ENCODE assay signal across 3 worm cellular contexts in genomic region chrX:5775804-5776252, ce11.
TF ChIP-seq lines count a peak whose summit lies in the region.

No protein-coding gene starts in this region.

TF ChIP-seq in whole organism, L2 larva, 48 proteins besides CTCF, POLR2A, EP300 and RAD21 (continued from another document):
- TF ChIP-seq nhr-25 (tag; optimal IDR thresholded peaks at IDR 0.05; lab: Kevin White, UChicago) (peak; percentile 18), ceh-16 (tag; optimal IDR thresholded peaks at IDR 0.05; lab: Kevin White, UChicago) (no peak), lin-39 (tag; optimal IDR thresholded peaks at IDR 0.05; lab: Kevin White, UChicago) (no peak), mdl-1 (tag; optimal IDR thresholded peaks at IDR 0.05; lab: Kevin White, UChicago) (peak in 1 of 2 experiments; percentile 24), Y55F3AM.14 (GFP tag; optimal IDR thresholded peaks at IDR 0.05; lab: Kevin White, UChicago) (no peak), nhr-237 (tag; optimal IDR thresholded peaks at IDR 0.05; lab: Kevin White, UChicago) (no peak), unc-62 (GFP tag; optimal IDR thresholded peaks at IDR 0.05; lab: Kevin White, UChicago) (no peak), nhr-23 (tag; optimal IDR thresholded peaks at IDR 0.05; lab: Kevin White, UChicago) (no peak), lin-11 (tag; optimal IDR thresholded peaks at IDR 0.05; lab: Kevin White, UChicago) (peak; percentile 25), nhr-10 (tag; optimal IDR thresholded peaks at IDR 0.05; lab: Kevin White, UChicago) (no peak), peb-1 (tag; optimal IDR thresholded peaks at IDR 0.05; lab: Kevin White, UChicago) (no peak), mab-5 (tag; optimal IDR thresholded peaks at IDR 0.05; lab: Kevin White, UChicago) (peak; percentile 28), snpc-4 (tag; optimal IDR thresholded peaks at IDR 0.05; lab: Kevin White, UChicago) (no peak), nhr-12 (tag; optimal IDR thresholded peaks at IDR 0.05; lab: Kevin White, UChicago) (no peak), zag-1 (tag; optimal IDR thresholded peaks at IDR 0.05; lab: Kevin White, UChicago) (peak; percentile 2), ztf-11 (tag; optimal IDR thresholded peaks at IDR 0.05; lab: Kevin White, UChicago) (no peak), ZK546.5 (tag; optimal IDR thresholded peaks at IDR 0.05; lab: Kevin White, UChicago) (no peak), sma-3 (GFP tag; optimal IDR thresholded peaks at IDR 0.05; lab: Kevin White, UChicago) (peak; percentile 35), skn-1 (tag; optimal IDR thresholded peaks at IDR 0.05; lab: Kevin White, UChicago) (no peak), lin-13 (GFP tag; optimal IDR thresholded peaks at IDR 0.05; lab: Kevin White, UChicago) (peak; percentile 61), ceh-82 (tag; optimal IDR thresholded peaks at IDR 0.05; lab: Kevin White, UChicago) (no peak)

TF ChIP-seq in whole organism, L4 larva, 104 proteins besides CTCF, POLR2A, EP300 and RAD21 (continued from another document):
- TF ChIP-seq snpc-4 (tag; optimal IDR thresholded peaks at IDR 0.05; lab: Kevin White, UChicago) (no peak), ceh-32 (tag; optimal IDR thresholded peaks at IDR 0.05; lab: Kevin White, UChicago; ENCODE audit: poor library complexity) (no peak), ceh-20 (GFP tag; IDR thresholded peaks at IDR 0.05; lab: Robert Waterston, UW) (peak; percentile 51; the same call in 1 of the 2 replicates), nhr-41 (GFP tag; IDR thresholded peaks at IDR 0.05; lab: Robert Waterston, UW) (no peak), nhr-102 (tag; optimal IDR thresholded peaks at IDR 0.05; lab: Kevin White, UChicago) (no peak), dmd-8 (GFP tag; IDR thresholded peaks at IDR 0.05; lab: Robert Waterston, UW) (no peak), tag-97 (GFP tag; IDR thresholded peaks at IDR 0.05; lab: Robert Waterston, UW) (no peak), nhr-6 (tag; optimal IDR thresholded peaks at IDR 0.05; lab: Kevin White, UChicago) (peak; percentile 69), pqm-1 (tag; optimal IDR thresholded peaks at IDR 0.05; lab: Kevin White, UChicago) (peak; percentile 21), lim-7 (GFP tag; IDR thresholded peaks at IDR 0.05; lab: Robert Waterston, UW) (no peak), sdz-12 (GFP tag; optimal IDR thresholded peaks at IDR 0.05; lab: Kevin White, UChicago) (no peak), saeg-2 (GFP tag; IDR thresholded peaks at IDR 0.05; lab: Robert Waterston, UW) (no peak), madf-5 (GFP tag; IDR thresholded peaks at IDR 0.05; lab: Robert Waterston, UW) (no peak), nhr-77 (tag; optimal IDR thresholded peaks at IDR 0.05; lab: Kevin White, UChicago) (peak; percentile 76), nhr-28 (tag; optimal IDR thresholded peaks at IDR 0.05; lab: Kevin White, UChicago) (peak; percentile 63), rbr-2 (tag; optimal IDR thresholded peaks at IDR 0.05; lab: Kevin White, UChicago) (peak; percentile 71), dpl-1 (GFP tag; optimal IDR thresholded peaks at IDR 0.05; lab: Kevin White, UChicago) (peak; percentile 71), mep-1 (tag; optimal IDR thresholded peaks at IDR 0.05; lab: Kevin White, UChicago) (peak; percentile 83), duxl-1 (tag; optimal IDR thresholded peaks at IDR 0.05; lab: Kevin White, UChicago; ENCODE audit: poor library complexity) (no peak), unc-62 (GFP tag; optimal IDR thresholded peaks at IDR 0.05 in 1 of 2; lab: Kevin White, UChicago) (peak in 1 of 2 experiments; percentile 93), unc-62 (tag; optimal IDR thresholded peaks at IDR 0.05; lab: Kevin White, UChicago) (no peak), attf-4 (tag; optimal IDR thresholded peaks at IDR 0.05; lab: Kevin White, UChicago) (no peak), lin-13 (GFP tag; optimal IDR thresholded peaks at IDR 0.05; lab: Kevin White, UChicago) (peak; percentile 51), daf-12 (tag; optimal IDR thresholded peaks at IDR 0.05; lab: Kevin White, UChicago) (no peak), aha-1 (tag; lab: Kevin White, UChicago) (peak; percentile 35), zag-1 (tag; optimal IDR thresholded peaks at IDR 0.05; lab: Kevin White, UChicago) (no peak), lir-3 (tag; optimal IDR thresholded peaks at IDR 0.05; lab: Kevin White, UChicago) (no peak), hif-1 (tag; optimal IDR thresholded peaks at IDR 0.05; lab: Kevin White, UChicago) (peak in 1 of 2 experiments; percentile 29), egl-43 (GFP tag; IDR thresholded peaks at IDR 0.05; lab: Robert Waterston, UW) (no peak), F26F4.8 (GFP tag; conservative IDR thresholded peaks at IDR 0.05; lab: Robert Waterston, UW) (no peak), zfp-2 (tag; optimal IDR thresholded peaks at IDR 0.05; lab: Kevin White, UChicago) (no peak), mdt-29 (GFP tag; IDR thresholded peaks at IDR 0.05; lab: Robert Waterston, UW) (no peak), madf-9 (GFP tag; conservative IDR thresholded peaks at IDR 0.05; lab: Robert Waterston, UW) (no peak), daf-8 (GFP tag; IDR thresholded peaks at IDR 0.05; lab: Robert Waterston, UW) (no peak), arid-1 (GFP tag; conservative IDR thresholded peaks at IDR 0.05; lab: Robert Waterston, UW) (0 out of 2 replicates have a peak, but pooled peaks have one; percentile 16), D1046.2 (GFP tag; IDR thresholded peaks at IDR 0.05; lab: Robert Waterston, UW) (no peak), nhr-237 (tag; optimal IDR thresholded peaks at IDR 0.05; lab: Kevin White, UChicago) (no peak), zip-11 (GFP tag; IDR thresholded peaks at IDR 0.05; lab: Robert Waterston, UW) (no peak), hlh-11 (tag; optimal IDR thresholded peaks at IDR 0.05; lab: Kevin White, UChicago) (peak; percentile 80), php-3 (GFP tag; IDR thresholded peaks at IDR 0.05; lab: Robert Waterston, UW) (peak; percentile 59; the same call in 1 of the 2 replicates), Y5F2A.4 (GFP tag; optimal IDR thresholded peaks at IDR 0.05; lab: Kevin White, UChicago) (no peak), ztf-11 (tag; optimal IDR thresholded peaks at IDR 0.05; lab: Kevin White, UChicago) (no peak), dmd-6 (GFP tag; IDR thresholded peaks at IDR 0.05; lab: Robert Waterston, UW) (peak; percentile 60), vab-7 (GFP tag; IDR thresholded peaks at IDR 0.05; lab: Robert Waterston, UW) (0 out of 2 replicates have a peak, but pooled peaks have one; percentile 36), R02D3.7 (tag; optimal IDR thresholded peaks at IDR 0.05; lab: Kevin White, UChicago) (no peak), egl-27 (tag; optimal IDR thresholded peaks at IDR 0.05; lab: Kevin White, UChicago) (no peak), gei-8 (GFP tag; optimal IDR thresholded peaks at IDR 0.05; lab: Kevin White, UChicago) (no peak), lin-15B (tag; optimal IDR thresholded peaks at IDR 0.05; lab: Kevin White, UChicago) (no peak), daf-16 (GFP tag; optimal IDR thresholded peaks at IDR 0.05; lab: Kevin White, UChicago) (peak in 1 of 2 experiments; percentile 52), daf-16 (tag; optimal IDR thresholded peaks at IDR 0.05; lab: Kevin White, UChicago) (peak; percentile 68), mxl-3 (GFP tag; optimal IDR thresholded peaks at IDR 0.05; lab: Kevin White, UChicago) (peak; percentile 80), nhr-11 (tag; optimal IDR thresholded peaks at IDR 0.05; lab: Kevin White, UChicago) (peak; percentile 62), jun-1 (tag; optimal IDR thresholded peaks at IDR 0.05; lab: Kevin White, UChicago) (no peak), snpc-1.2 (GFP tag; IDR thresholded peaks at IDR 0.05; lab: Robert Waterston, UW) (no peak), hlh-30 (tag; optimal IDR thresholded peaks at IDR 0.05; lab: Kevin White, UChicago; ENCODE audit: insufficient read depth) (peak; percentile 61), skn-1 (tag; optimal IDR thresholded peaks at IDR 0.05; lab: Kevin White, UChicago) (no peak), ztf-7 (tag; optimal IDR thresholded peaks at IDR 0.05; lab: Kevin White, UChicago) (no peak)

TF ChIP-seq in whole organism, late embryonic, 69 proteins besides CTCF, POLR2A, EP300 and RAD21 (continued from another document):
- TF ChIP-seq nfya-1 (tag; optimal IDR thresholded peaks at IDR 0.05; lab: Kevin White, UChicago) = peak; percentile 46
- TF ChIP-seq ref-2 (tag; optimal IDR thresholded peaks at IDR 0.05; lab: Kevin White, UChicago) = peak; percentile 53
- no peak for TF ChIP-seq F13H6.1 (tag; optimal IDR thresholded peaks at IDR 0.05; lab: Kevin White, UChicago)
- TF ChIP-seq ceh-31 (tag; optimal IDR thresholded peaks at IDR 0.05; lab: Kevin White, UChicago) = peak; percentile 51
- no peak for TF ChIP-seq unc-86 (tag; optimal IDR thresholded peaks at IDR 0.05; lab: Kevin White, UChicago)
- TF ChIP-seq mec-3 (tag; optimal IDR thresholded peaks at IDR 0.05; lab: Kevin White, UChicago; ENCODE audit: borderline replicate concordance) = no peak
- TF ChIP-seq lim-6 (tag; optimal IDR thresholded peaks at IDR 0.05; lab: Kevin White, UChicago) = no peak
- TF ChIP-seq ceh-45 (GFP tag; IDR thresholded peaks at IDR 0.05; lab: Robert Waterston, UW) = no peak
- TF ChIP-seq C38D4.7 (GFP tag; optimal IDR thresholded peaks at IDR 0.05; lab: Kevin White, UChicago) = no peak
- TF ChIP-seq pat-9 (tag; optimal IDR thresholded peaks at IDR 0.05; lab: Kevin White, UChicago) = no peak
- no peak for TF ChIP-seq syd-9 (tag; optimal IDR thresholded peaks at IDR 0.05; lab: Kevin White, UChicago)
- no peak for TF ChIP-seq T23F11.4 (GFP tag; optimal IDR thresholded peaks at IDR 0.05; lab: Kevin White, UChicago)
- no peak for TF ChIP-seq ceh-24 (tag; optimal IDR thresholded peaks at IDR 0.05; lab: Kevin White, UChicago)
- TF ChIP-seq pros-1 (tag; optimal IDR thresholded peaks at IDR 0.05; lab: Kevin White, UChicago) = no peak
- no peak for TF ChIP-seq zip-5 (tag; optimal IDR thresholded peaks at IDR 0.05; lab: Kevin White, UChicago)
- no peak for TF ChIP-seq unc-55 (GFP tag; optimal IDR thresholded peaks at IDR 0.05; lab: Kevin White, UChicago)
- peak; percentile 2 for TF ChIP-seq ceh-48 (tag; optimal IDR thresholded peaks at IDR 0.05; lab: Kevin White, UChicago)
- no peak for TF ChIP-seq pax-1 (tag; optimal IDR thresholded peaks at IDR 0.05; lab: Kevin White, UChicago)
- TF ChIP-seq pag-3 (tag; optimal IDR thresholded peaks at IDR 0.05; lab: Kevin White, UChicago; ENCODE audit: borderline replicate concordance) = no peak
- no peak for TF ChIP-seq tbx-7 (tag; optimal IDR thresholded peaks at IDR 0.05; lab: Kevin White, UChicago)
- TF ChIP-seq che-1 (tag; optimal IDR thresholded peaks at IDR 0.05; lab: Kevin White, UChicago) = no peak
- no peak for TF ChIP-seq ceh-34 (tag; optimal IDR thresholded peaks at IDR 0.05; lab: Kevin White, UChicago)
- TF ChIP-seq ahr-1 (tag; optimal IDR thresholded peaks at IDR 0.05; lab: Kevin White, UChicago) = no peak
- TF ChIP-seq sox-4 (tag; optimal IDR thresholded peaks at IDR 0.05; lab: Kevin White, UChicago) = no peak
- no peak for TF ChIP-seq K09A11.1 (tag; optimal IDR thresholded peaks at IDR 0.05; lab: Kevin White, UChicago; ENCODE audit: insufficient read depth)
- TF ChIP-seq ceh-19 (GFP tag; optimal IDR thresholded peaks at IDR 0.05; lab: Kevin White, UChicago) = no peak
- peak; percentile 47 for TF ChIP-seq hlh-8 (tag; optimal IDR thresholded peaks at IDR 0.05; lab: Kevin White, UChicago)
- no peak for TF ChIP-seq ets-4 (tag; optimal IDR thresholded peaks at IDR 0.05; lab: Kevin White, UChicago)
- TF ChIP-seq ceh-2 (tag; optimal IDR thresholded peaks at IDR 0.05; lab: Kevin White, UChicago) = no peak
- TF ChIP-seq K02D7.2 (tag; optimal IDR thresholded peaks at IDR 0.05; lab: Kevin White, UChicago) = no peak
- TF ChIP-seq madf-2 (tag; optimal IDR thresholded peaks at IDR 0.05; lab: Kevin White, UChicago) = no peak
- TF ChIP-seq ceh-18 (tag; optimal IDR thresholded peaks at IDR 0.05; lab: Kevin White, UChicago) = peak; percentile 21
- TF ChIP-seq eyg-1 (tag; optimal IDR thresholded peaks at IDR 0.05; lab: Kevin White, UChicago) = no peak
- peak; percentile 3 for TF ChIP-seq C08G9.2 (tag; optimal IDR thresholded peaks at IDR 0.05; lab: Kevin White, UChicago)
- TF ChIP-seq ceh-30 (tag; optimal IDR thresholded peaks at IDR 0.05; lab: Kevin White, UChicago) = no peak
- TF ChIP-seq ceh-6 (GFP tag; optimal IDR thresholded peaks at IDR 0.05; lab: Kevin White, UChicago) = no peak
- no peak for TF ChIP-seq elt-4 (tag; optimal IDR thresholded peaks at IDR 0.05; lab: Kevin White, UChicago)
- peak; percentile 24 for TF ChIP-seq tbx-2 (tag; optimal IDR thresholded peaks at IDR 0.05; lab: Kevin White, UChicago)
- TF ChIP-seq unc-42 (tag; optimal IDR thresholded peaks at IDR 0.05; lab: Kevin White, UChicago) = peak; percentile 51
